Worm (Caenorhabditis elegans) whole organism, mixed stage, embryonic: ENCODE measurements around the gene fbxa-3.

Experiments
- M03D4.4 ChIP-seq: sonication (generic microtip); optimal IDR thresholded peaks from 2 replicates; lab custom pipeline; 2017; ENCODE audit warnings: mild to moderate bottlenecking, missing genetic modification characterization, missing compliant biosample characterization
- bed-3 ChIP-seq: fragments of 200-800 bp; sonication (Bioruptor generic); optimal IDR thresholded peaks from 3 replicates; lab custom pipeline; 2018; ENCODE audit warnings: mild to moderate bottlenecking, missing genetic modification characterization, moderate library complexity, missing compliant biosample characterization
- blmp-1 ChIP-seq: fragments of 150-350 bp; optimal IDR thresholded peaks from 2 replicates; lab custom pipeline; 2014; ENCODE audit warnings: missing biosample characterization, missing genetic modification characterization
- ceh-39 ChIP-seq: fragments of 150-350 bp; optimal IDR thresholded peaks from 2 replicates; lab custom pipeline; 2014; ENCODE audit warnings: missing biosample characterization, missing genetic modification characterization
- ceh-43 ChIP-seq: fragments of 200-800 bp; sonication (Bioruptor generic); optimal IDR thresholded peaks from 2 replicates; lab custom pipeline; 2018; ENCODE audit warnings: mild to moderate bottlenecking, missing genetic modification characterization, moderate library complexity, missing compliant biosample characterization
- ceh-83 ChIP-seq: fragments of 200-800 bp; sonication (Bioruptor generic); optimal IDR thresholded peaks from 2 replicates; lab custom pipeline; 2018; ENCODE audit warnings: mild to moderate bottlenecking, missing genetic modification characterization, missing compliant biosample characterization
- cnd-1 ChIP-seq: fragments of 200-800 bp; sonication (Bioruptor generic); optimal IDR thresholded peaks from 2 replicates; lab custom pipeline; 2018; ENCODE audit warnings: mild to moderate bottlenecking, missing genetic modification characterization, missing compliant biosample characterization
- drap-1 ChIP-seq: fragments of 200-800 bp; sonication (Bioruptor generic); optimal IDR thresholded peaks from 3 replicates; lab custom pipeline; 2018; ENCODE audit warnings: mild to moderate bottlenecking, missing genetic modification characterization, missing compliant biosample characterization
- elt-1 ChIP-seq: sonication (generic microtip); optimal IDR thresholded peaks from 2 replicates; lab custom pipeline; 2017; ENCODE audit warnings: missing genetic modification characterization, mild to moderate bottlenecking, missing compliant biosample characterization, antibody characterized with exemption, moderate library complexity, borderline replicate concordance; ENCODE audit not compliant: insufficient read depth
- elt-3 ChIP-seq: fragments of 150-350 bp; optimal IDR thresholded peaks from 2 replicates; lab custom pipeline; 2014; ENCODE audit warnings: missing biosample characterization, missing genetic modification characterization
- flh-1 ChIP-seq: fragments of 200-800 bp; sonication (Bioruptor generic); optimal IDR thresholded peaks from 2 replicates; lab custom pipeline; 2018; ENCODE audit warnings: mild to moderate bottlenecking, missing genetic modification characterization, moderate library complexity, missing compliant biosample characterization
- ham-2 ChIP-seq: fragments of 200-800 bp; sonication (Bioruptor generic); optimal IDR thresholded peaks from 2 replicates; lab custom pipeline; 2018; ENCODE audit warnings: mild to moderate bottlenecking, missing genetic modification characterization, missing compliant biosample characterization
- hlh-1 ChIP-seq: fragments of 150-350 bp; optimal IDR thresholded peaks from 2 replicates; lab custom pipeline; 2014; ENCODE audit warnings: missing biosample characterization, missing genetic modification reagents, missing genetic modification characterization
- lin-32 ChIP-seq: fragments of 200-800 bp; sonication (Bioruptor generic); optimal IDR thresholded peaks from 2 replicates; lab custom pipeline; 2018; ENCODE audit warnings: mild to moderate bottlenecking, missing genetic modification characterization, missing compliant biosample characterization
- lsy-2 ChIP-seq: fragments of 150-350 bp; optimal IDR thresholded peaks from 2 replicates; lab custom pipeline; 2014; ENCODE audit warnings: missing biosample characterization, missing genetic modification characterization
- mab-5 ChIP-seq: fragments of 150-350 bp; optimal IDR thresholded peaks from 2 replicates; lab custom pipeline; 2014; ENCODE audit warnings: missing biosample characterization, missing genetic modification characterization
- mep-1 ChIP-seq: fragments of 150-350 bp; optimal IDR thresholded peaks from 2 replicates; lab custom pipeline; 2017; ENCODE audit warnings: missing biosample characterization, missing genetic modification reagents, missing genetic modification characterization, inconsistent platforms
- mls-2 ChIP-seq: sonication (generic microtip); optimal IDR thresholded peaks from 2 replicates; lab custom pipeline; 2016; ENCODE audit warnings: mild to moderate bottlenecking, missing genetic modification characterization, moderate library complexity, missing compliant biosample characterization
- nhr-2 ChIP-seq: fragments of 150-350 bp; optimal IDR thresholded peaks from 2 replicates; lab custom pipeline; 2014; ENCODE audit warnings: missing biosample characterization, missing genetic modification characterization
- nhr-237 ChIP-seq: fragments of 150-350 bp; optimal IDR thresholded peaks from 2 replicates; lab custom pipeline; 2014; ENCODE audit warnings: missing biosample characterization, missing genetic modification characterization
- nhr-28 ChIP-seq: fragments of 150-350 bp; optimal IDR thresholded peaks from 2 replicates; lab custom pipeline; 2014; ENCODE audit warnings: missing biosample characterization, missing genetic modification characterization
- nhr-76 ChIP-seq: sonication (generic microtip); optimal IDR thresholded peaks from 2 replicates; lab custom pipeline; 2017; ENCODE audit warnings: missing biosample characterization, missing genetic modification characterization
- pha-4 ChIP-seq: fragments of 150-350 bp; optimal IDR thresholded peaks from 2 replicates; lab custom pipeline; 2018; ENCODE audit warnings: missing biosample characterization, missing genetic modification reagents, missing genetic modification characterization
- sem-2 ChIP-seq: fragments of 200-800 bp; sonication (Bioruptor generic); optimal IDR thresholded peaks from 2 replicates; lab custom pipeline; 2018; ENCODE audit warnings: mild to moderate bottlenecking, missing genetic modification characterization, missing compliant biosample characterization
- snpc-4 ChIP-seq: fragments of 150-350 bp; optimal IDR thresholded peaks from 2 replicates; lab custom pipeline; 2014; ENCODE audit warnings: missing biosample characterization, missing genetic modification characterization
- sptf-1 ChIP-seq: sonication (generic microtip); optimal IDR thresholded peaks from 2 replicates; lab custom pipeline; 2017; ENCODE audit warnings: mild to moderate bottlenecking, missing genetic modification characterization, moderate library complexity, missing compliant biosample characterization
- tbx-8 ChIP-seq: fragments of 200-800 bp; sonication (Bioruptor generic); optimal IDR thresholded peaks from 2 replicates; lab custom pipeline; 2018; ENCODE audit warnings: mild to moderate bottlenecking, missing genetic modification characterization, moderate library complexity, missing compliant biosample characterization
- unc-120 ChIP-seq: sonication (generic microtip); optimal IDR thresholded peaks from 2 replicates; lab custom pipeline; 2017; ENCODE audit warnings: missing genetic modification characterization, missing compliant biosample characterization; ENCODE audit not compliant: poor library complexity, severe bottlenecking
- unc-39 ChIP-seq: fragments of 150-350 bp; optimal IDR thresholded peaks from 2 replicates; lab custom pipeline; 2014; ENCODE audit warnings: missing biosample characterization, missing genetic modification characterization
- ztf-11 ChIP-seq: fragments of 150-350 bp; optimal IDR thresholded peaks from 2 replicates; lab custom pipeline; 2014; ENCODE audit warnings: missing biosample characterization, missing genetic modification characterization

Gene fbxa-3

DNA sequence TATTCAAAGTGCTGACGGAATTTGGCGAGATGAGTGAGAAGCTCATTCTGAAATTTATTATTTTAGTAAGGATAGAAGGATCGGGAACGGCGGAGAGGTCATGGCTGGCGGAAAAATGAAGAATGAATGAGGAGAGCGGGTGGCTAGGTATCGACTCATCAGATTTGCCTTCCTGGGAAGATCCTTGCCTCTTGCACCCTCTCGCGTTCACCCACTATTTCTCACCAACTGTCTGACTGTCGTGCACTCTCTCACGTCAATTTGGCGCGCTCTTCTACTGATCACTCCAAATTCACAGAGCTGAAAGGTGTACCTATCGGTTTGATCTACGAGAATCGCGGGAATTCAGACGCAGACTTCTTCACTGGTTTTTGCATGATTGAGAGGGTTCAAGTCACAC lies 27.4 kb upstream of the fbxa-3 start, which contains the start of gene fbxb-97:
Gene fbxb-97, minus strand, starts transcription at position 53 of the 400 bp plus-strand sequence.
- TF ChIP-seq M03D4.4 (tag; lab: Kevin White, UChicago): no peak
- TF ChIP-seq snpc-4: no peak
- TF ChIP-seq unc-120 (tag; lab: Kevin White, UChicago): peak; percentile 51

DNA sequence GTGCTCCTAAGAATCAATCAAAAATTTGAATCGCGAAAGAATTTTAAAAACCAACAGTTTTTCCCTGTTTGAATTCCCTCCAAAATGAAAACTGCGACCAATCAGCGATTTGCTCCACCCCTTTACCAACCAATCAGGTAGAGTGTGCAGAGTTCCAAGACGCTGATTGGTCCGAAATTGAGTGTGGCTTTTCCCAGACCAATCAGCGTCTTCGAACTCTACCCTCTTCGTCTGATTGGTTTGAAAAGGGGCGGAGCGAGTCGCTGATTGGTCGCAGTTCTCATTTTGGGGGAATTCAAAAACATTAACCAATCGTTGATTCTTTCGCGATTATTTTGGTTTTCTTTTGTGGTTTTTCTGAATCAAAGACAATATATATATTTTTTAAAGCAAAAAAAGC lies 23.9 kb upstream of the fbxa-3 start:
- TF ChIP-seq tbx-8 (no peak), hlh-1 (no peak), M03D4.4 (tag; lab: Kevin White, UChicago) (no peak), drap-1 (GFP tag; lab: Kevin White, UChicago) (no peak), ztf-11 (no peak)
- TF ChIP-seq, all 35 proteins: peak for 0

DNA sequence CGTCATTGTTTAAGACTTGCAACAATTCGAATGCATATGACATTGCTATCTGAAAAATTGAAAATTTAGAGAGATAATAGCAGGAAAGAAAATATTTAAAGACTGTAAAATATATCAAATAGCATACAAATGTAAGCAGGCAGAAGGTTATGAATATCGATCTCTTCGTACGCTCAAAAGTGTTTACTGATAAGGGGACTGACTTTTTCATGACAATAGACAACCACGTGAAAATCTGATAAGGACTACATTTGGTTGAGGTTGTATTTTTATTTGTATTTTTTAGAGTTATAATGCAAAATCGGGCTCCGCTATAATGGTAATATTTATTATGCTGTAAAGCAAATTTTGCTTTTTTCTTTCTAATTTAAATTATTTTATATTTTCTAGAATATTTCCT lies 22.2 kb upstream of the fbxa-3 start, which contains the start of the genes C52E2.5 and C52E2.4:
Gene C52E2.5, minus strand, starts transcription at position 43 of the 400 bp plus-strand sequence.
Gene C52E2.4, plus strand, starts transcription at position 252 of the 400 bp plus-strand sequence.
- TF ChIP-seq ceh-43 (no peak), pha-4 (no peak), drap-1 (GFP tag; lab: Kevin White, UChicago) (no peak), mls-2 (tag; lab: Kevin White, UChicago) (no peak), sem-2 (GFP tag; lab: Kevin White, UChicago) (no peak), ztf-11 (no peak)
- TF ChIP-seq, all 35 proteins: peak for 0

DNA sequence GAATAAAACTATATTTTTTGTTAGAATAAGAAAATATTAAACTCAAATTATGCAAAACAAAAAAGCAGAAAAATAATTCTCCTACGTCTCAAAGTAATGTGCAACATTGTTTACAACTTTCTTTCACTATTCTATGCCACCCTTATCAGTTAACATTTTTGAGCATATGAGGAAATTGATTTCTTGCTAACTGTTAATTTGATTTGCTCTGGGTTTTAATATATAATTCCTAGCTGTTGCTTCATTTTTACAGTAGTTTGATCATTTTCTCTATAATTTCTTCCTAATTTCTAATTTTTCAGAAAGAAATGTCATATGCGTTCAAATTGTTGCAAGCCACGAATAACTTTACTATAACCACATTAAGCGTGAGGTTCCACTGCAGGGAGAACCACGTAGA lies 15.5 kb upstream of the fbxa-3 start, which contains the start of gene T08E11.1:
Gene T08E11.1, plus strand, starts transcription at position 301 of the 400 bp plus-strand sequence.
- TF ChIP-seq nhr-28 (tag; lab: Kevin White, UChicago) (no peak), ceh-39 (no peak), elt-3 (tag; lab: Kevin White, UChicago) (no peak), flh-1 (GFP tag; lab: Kevin White, UChicago) (no peak), unc-39 (no peak), unc-120 (tag; lab: Kevin White, UChicago) (no peak), blmp-1 (no peak), hlh-1 (no peak), ham-2 (GFP tag; lab: Kevin White, UChicago) (no peak), ceh-83 (no peak), cnd-1 (no peak), nhr-2 (no peak), mls-2 (tag; lab: Kevin White, UChicago) (no peak), mab-5 (no peak), mep-1 (tag; lab: Kevin White, UChicago) (no peak), pha-4 (no peak), lsy-2 (no peak)

DNA sequence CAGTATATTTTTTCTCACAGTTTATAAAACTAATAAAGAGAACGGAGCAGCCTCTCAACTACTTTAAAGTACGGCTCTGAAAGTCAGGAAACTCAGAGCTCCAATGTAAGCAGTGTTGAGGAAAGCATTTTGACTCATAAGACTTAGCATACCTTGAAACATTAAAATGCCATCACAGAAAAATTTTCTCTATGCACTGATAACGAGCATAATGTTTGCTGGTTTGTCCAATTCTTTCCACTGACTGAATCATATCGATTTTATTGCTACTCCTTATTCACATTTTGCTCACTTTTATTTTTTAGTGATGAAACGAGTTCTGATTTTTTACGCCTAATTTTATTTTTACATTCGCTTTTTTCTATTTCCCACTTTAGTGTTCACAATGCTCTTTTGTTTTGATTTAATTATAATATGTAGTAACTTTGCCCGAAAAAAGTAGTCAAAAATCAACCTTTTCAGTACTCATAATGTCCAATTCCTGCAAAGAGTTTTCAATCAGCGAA lies 11.3 kb upstream of the fbxa-3 start, which contains the start of gene math-39:
Gene math-39, plus strand, starts transcription at position 456 of the 506 bp plus-strand sequence.
- TF ChIP-seq nhr-76 (no peak), cnd-1 (no peak), unc-120 (tag; lab: Kevin White, UChicago) (no peak), elt-1 (tag; lab: Kevin White, UChicago) (no peak), sptf-1 (tag; lab: Kevin White, UChicago) (no peak), blmp-1 (no peak), mep-1 (tag; lab: Kevin White, UChicago) (no peak), nhr-2 (no peak), unc-39 (no peak), pha-4 (no peak), flh-1 (GFP tag; lab: Kevin White, UChicago) (no peak), nhr-237 (tag; lab: Kevin White, UChicago) (no peak)

DNA sequence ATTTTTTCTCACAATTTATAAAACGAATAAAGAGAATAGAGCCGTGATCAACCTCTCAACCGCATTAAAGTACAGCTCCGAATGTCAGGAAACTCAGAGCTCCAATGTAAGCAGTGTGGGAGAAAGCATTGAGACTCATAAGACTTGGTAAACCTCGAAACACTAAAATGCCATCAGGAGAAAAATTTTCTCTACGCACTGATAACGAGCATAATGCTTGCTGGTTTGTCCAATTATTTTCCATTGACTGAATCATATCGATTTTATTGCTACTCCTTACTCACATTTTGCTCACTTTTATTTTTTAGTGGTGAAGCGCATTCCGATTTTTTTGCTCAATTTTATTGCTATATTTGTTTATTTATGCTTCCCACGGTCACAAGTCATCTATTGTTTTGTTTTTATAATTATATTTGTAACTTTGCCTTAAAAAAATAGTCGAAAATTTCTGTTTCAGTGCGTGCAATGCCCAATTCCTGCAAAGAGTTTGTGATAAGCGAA lies 9.6 kb upstream of the fbxa-3 start, which contains the start of gene math-40:
Gene math-40, plus strand, starts transcription at position 451 of the 501 bp plus-strand sequence.
- TF ChIP-seq bed-3 (GFP tag; lab: Kevin White, UChicago) (no peak), sem-2 (GFP tag; lab: Kevin White, UChicago) (no peak), blmp-1 (no peak), nhr-2 (no peak), mab-5 (no peak), unc-39 (no peak), nhr-76 (no peak), lsy-2 (no peak), cnd-1 (no peak), ham-2 (GFP tag; lab: Kevin White, UChicago) (no peak), lin-32 (GFP tag; lab: Kevin White, UChicago) (no peak), unc-120 (tag; lab: Kevin White, UChicago) (no peak)
